Worm (Caenorhabditis elegans) whole organism, late embryonic: ENCODE results near the gene C17B7.12.

ENCODE experiments used
- K09A11.1 ChIP-seq: sonication (generic microtip); optimal IDR thresholded peaks from 2 replicates; lab custom pipeline; 2017; ENCODE audit warnings: antibody characterized with exemption, mild to moderate bottlenecking, missing genetic modification characterization, missing compliant biosample characterization; ENCODE audit not compliant: insufficient read depth
- Y22D7AL.16 ChIP-seq: sonication (generic microtip); optimal IDR thresholded peaks from 2 replicates; lab custom pipeline; 2016; ENCODE audit warnings: missing genetic modification characterization, missing compliant biosample characterization
- ahr-1 ChIP-seq: sonication (generic microtip); optimal IDR thresholded peaks from 2 replicates; lab custom pipeline; 2016; ENCODE audit warnings: missing genetic modification characterization, missing compliant biosample characterization
- ama-1 ChIP-seq: fragments of 150-350 bp; optimal IDR thresholded peaks from 2 replicates; lab custom pipeline; 2014
- ceh-6 ChIP-seq: fragments of 200-800 bp; sonication (Bioruptor generic); optimal IDR thresholded peaks from 2 replicates; lab custom pipeline; 2018; ENCODE audit warnings: mild to moderate bottlenecking, missing genetic modification characterization, missing compliant biosample characterization
- gmeb-2 ChIP-seq: sonication (generic microtip); optimal IDR thresholded peaks from 2 replicates; lab custom pipeline; 2016; ENCODE audit warnings: missing genetic modification characterization, inconsistent platforms, missing compliant biosample characterization
- npax-4 ChIP-seq: sonication (generic microtip); optimal IDR thresholded peaks from 2 replicates; lab custom pipeline; 2016; ENCODE audit warnings: missing genetic modification characterization, missing compliant biosample characterization
- unc-3 ChIP-seq, 2 experiments: fragments of 200-800 bp in 1 of 2; sonication (Bioruptor generic) in 1 of 2; sonication (generic microtip) in 1 of 2; conservative IDR thresholded peaks in 1 of 2; optimal IDR thresholded peaks in 1 of 2; 2 replicates each; pipeline versions ENCODE4 v1.3.6 to Lab custom; 2016 to 2022; ENCODE audit warnings: missing compliant biosample characterization in 2 of 2, missing genetic modification characterization in 2 of 2, missing genetic modification reagents in 1 of 2

- no peak for TF ChIP-seq ama-1
- TF ChIP-seq ceh-6 (GFP tag; lab: Kevin White, UChicago) = no peak
- no peak for TF ChIP-seq Y22D7AL.16 (tag; lab: Kevin White, UChicago)
- no peak for TF ChIP-seq gmeb-2 (tag; lab: Kevin White, UChicago)
- TF ChIP-seq K09A11.1 (tag; lab: Kevin White, UChicago) = no peak
- TF ChIP-seq unc-3 (GFP tag; conservative IDR thresholded peaks at IDR 0.05; lab: Robert Waterston, UW) = no peak
- TF ChIP-seq unc-3 (tag; optimal IDR thresholded peaks at IDR 0.05; lab: Kevin White, UChicago) = no peak
- TF ChIP-seq npax-4 (tag; lab: Kevin White, UChicago) = no peak
- no peak for TF ChIP-seq ahr-1 (tag; lab: Kevin White, UChicago)
These were observed 3.1 kb upstream of the C17B7.12 start, which contains the start of gene C17B7.15 for ce11 chrV:3349877-3350276.
